Worm (Caenorhabditis elegans) whole organism, young adult: Measurements from ENCODE around the gene efn-4.

Experiments
- B0035.1 ChIP-seq: sonication (generic microtip); optimal IDR thresholded peaks from 2 replicates; lab custom pipeline; 2016; ENCODE audit warnings: missing genetic modification characterization, mild to moderate bottlenecking, missing compliant biosample characterization, missing genotype, missing genetic modification reagents
- C06A6.2 ChIP-seq: fragments of 200-800 bp; sonication (Bioruptor generic); conservative IDR thresholded peaks from 2 replicates; pipeline ENCODE4 v1.3.6; 2022; ENCODE audit warnings: missing genetic modification characterization, missing compliant biosample characterization
- D2030.7 ChIP-seq: fragments of 200-800 bp; sonication (Bioruptor generic); IDR thresholded peaks from 2 replicates; pipeline ENCODE4 v1.3.6; 2022; ENCODE audit warnings: missing genetic modification reagents, missing genetic modification characterization, missing compliant biosample characterization
- F10E7.11 ChIP-seq: sonication (generic microtip); optimal IDR thresholded peaks from 2 replicates; lab custom pipeline; 2017; ENCODE audit warnings: mild to moderate bottlenecking, missing genetic modification characterization, moderate library complexity, missing compliant biosample characterization
- F22D6.2 ChIP-seq: sonication (generic microtip); optimal IDR thresholded peaks from 2 replicates; lab custom pipeline; 2016; ENCODE audit warnings: mild to moderate bottlenecking, missing genetic modification characterization, missing compliant biosample characterization
- F49E8.2 ChIP-seq: sonication (generic microtip); optimal IDR thresholded peaks from 3 replicates; lab custom pipeline; 2017; ENCODE audit warnings: missing genetic modification characterization, mild to moderate bottlenecking, missing compliant biosample characterization, antibody characterized with exemption, moderate library complexity; ENCODE audit not compliant: insufficient read depth
- F55B11.4 ChIP-seq: sonication (generic microtip); optimal IDR thresholded peaks from 2 replicates; lab custom pipeline; 2016; ENCODE audit warnings: missing compliant biosample characterization, missing genetic modification characterization, borderline replicate concordance; ENCODE audit not compliant: insufficient read depth
- F57A8.1 ChIP-seq: fragments of 200-800 bp; sonication (Bioruptor generic); optimal IDR thresholded peaks from 2 replicates; lab custom pipeline; 2018; ENCODE audit warnings: mild to moderate bottlenecking, missing genetic modification characterization, moderate library complexity, missing compliant biosample characterization
- K11D2.4 ChIP-seq: fragments of 200-800 bp; sonication (Bioruptor generic); IDR thresholded peaks from 2 replicates; pipeline ENCODE4 v1.3.6; 2022; ENCODE audit warnings: missing genetic modification reagents, missing genetic modification characterization, missing compliant biosample characterization
- K12H6.12 ChIP-seq: fragments of 200-800 bp; sonication (Bioruptor generic); optimal IDR thresholded peaks from 2 replicates; lab custom pipeline; 2018; ENCODE audit warnings: mild to moderate bottlenecking, missing genetic modification characterization, missing compliant biosample characterization
- aptf-3 ChIP-seq: fragments of 200-800 bp; sonication (Bioruptor generic); IDR thresholded peaks from 2 replicates; pipeline ENCODE4 v1.3.6; 2022; ENCODE audit warnings: missing genetic modification characterization, missing compliant biosample characterization
- cebp-1 ChIP-seq, 2 experiments: fragments of 200-800 bp in 1 of 2; sonication (Bioruptor generic) in 1 of 2; sonication (generic microtip) in 1 of 2; IDR thresholded peaks in 1 of 2; optimal IDR thresholded peaks in 1 of 2; 2 replicates each; pipeline versions ENCODE4 v1.3.6 to Lab custom; 2017 to 2022; ENCODE audit warnings: missing compliant biosample characterization in 2 of 2, missing genetic modification characterization in 2 of 2, mild to moderate bottlenecking in 1 of 2, missing genetic modification reagents in 1 of 2, moderate library complexity in 1 of 2
- ceh-100 ChIP-seq: fragments of 200-800 bp; sonication (Bioruptor generic); IDR thresholded peaks from 2 replicates; pipeline ENCODE4 v1.3.6; 2022; ENCODE audit warnings: missing genetic modification reagents, missing genetic modification characterization, missing compliant biosample characterization
- ceh-79 ChIP-seq: sonication (generic microtip); optimal IDR thresholded peaks from 2 replicates; lab custom pipeline; 2017; ENCODE audit warnings: mild to moderate bottlenecking, missing genetic modification characterization, missing compliant biosample characterization
- ceh-91 ChIP-seq: fragments of 200-800 bp; sonication (Bioruptor generic); IDR thresholded peaks from 2 replicates; pipeline ENCODE4 v1.3.6; 2022; ENCODE audit warnings: missing genetic modification reagents, missing genetic modification characterization, missing compliant biosample characterization
- dpff-1 ChIP-seq: sonication (generic microtip); optimal IDR thresholded peaks from 2 replicates; lab custom pipeline; 2017; ENCODE audit warnings: mild to moderate bottlenecking, missing genetic modification characterization, missing compliant biosample characterization
- efl-1 ChIP-seq: fragments of 150-350 bp; optimal IDR thresholded peaks from 2 replicates; lab custom pipeline; 2014; ENCODE audit warnings: missing biosample characterization, missing genetic modification reagents, missing genetic modification characterization
- egrh-3 ChIP-seq: fragments of 200-800 bp; sonication (Bioruptor generic); IDR thresholded peaks from 2 replicates; pipeline ENCODE4 v1.3.6; 2022; ENCODE audit warnings: missing genetic modification reagents, missing genetic modification characterization, missing compliant biosample characterization
- him-1 ChIP-seq: sonication (generic microtip); optimal IDR thresholded peaks from 2 replicates; lab custom pipeline; 2016; ENCODE audit warnings: missing genotype, missing genetic modification reagents, missing genetic modification characterization, missing compliant biosample characterization
- lin-54 ChIP-seq: fragments of 200-800 bp; sonication (Bioruptor generic); optimal IDR thresholded peaks from 2 replicates; lab custom pipeline; 2018; ENCODE audit warnings: mild to moderate bottlenecking, missing genetic modification characterization, missing compliant biosample characterization
- madf-6 ChIP-seq: fragments of 200-800 bp; sonication (Bioruptor generic); IDR thresholded peaks from 2 replicates; pipeline ENCODE4 v1.3.6; 2022; ENCODE audit warnings: missing genetic modification reagents, missing genetic modification characterization, missing compliant biosample characterization
- mxl-1 ChIP-seq: sonication (generic microtip); optimal IDR thresholded peaks from 2 replicates; lab custom pipeline; 2016; ENCODE audit warnings: missing genetic modification characterization, missing compliant biosample characterization
- nfya-1 ChIP-seq: sonication (generic microtip); optimal IDR thresholded peaks from 2 replicates; lab custom pipeline; 2017; ENCODE audit warnings: antibody characterized with exemption, missing compliant biosample characterization, missing genetic modification characterization, borderline replicate concordance; ENCODE audit not compliant: insufficient read depth
- nfyb-1 ChIP-seq: fragments of 200-800 bp; sonication (Bioruptor generic); IDR thresholded peaks from 2 replicates; pipeline ENCODE4 v1.3.6; 2022; ENCODE audit warnings: missing genetic modification reagents, missing genetic modification characterization, missing compliant biosample characterization
- nhr-80 ChIP-seq: sonication (generic microtip); optimal IDR thresholded peaks from 2 replicates; lab custom pipeline; 2016; ENCODE audit warnings: missing genetic modification characterization, missing compliant biosample characterization
- rpc-1 ChIP-seq, 2 experiments: fragments of 150-350 bp in 1 of 2; sonication (generic microtip) in 1 of 2; optimal IDR thresholded peaks; 2 replicates each; lab custom pipeline; 2014 to 2018; ENCODE audit warnings: missing biosample characterization in 1 of 2, missing genetic modification characterization in 1 of 2, missing genetic modification reagents in 1 of 2, missing genotype in 1 of 2
- sdz-38 ChIP-seq: sonication (generic microtip); optimal IDR thresholded peaks from 2 replicates; lab custom pipeline; 2016; ENCODE audit warnings: missing genotype, missing genetic modification characterization, missing compliant biosample characterization
- sea-2 ChIP-seq: fragments of 200-800 bp; sonication (Bioruptor generic); IDR thresholded peaks from 2 replicates; pipeline ENCODE4 v1.3.6; 2022; ENCODE audit warnings: missing genetic modification characterization, missing compliant biosample characterization
- snpc-1.3 ChIP-seq: sonication (generic microtip); optimal IDR thresholded peaks from 2 replicates; lab custom pipeline; 2017; ENCODE audit warnings: missing genetic modification characterization, mild to moderate bottlenecking, missing compliant biosample characterization, antibody characterized with exemption, moderate library complexity, missing genotype, missing genetic modification reagents; ENCODE audit not compliant: insufficient read depth
- snpc-3.4 ChIP-seq: sonication (generic microtip); optimal IDR thresholded peaks from 2 replicates; lab custom pipeline; 2017; ENCODE audit warnings: missing genetic modification characterization, mild to moderate bottlenecking, missing compliant biosample characterization, antibody characterized with exemption, moderate library complexity, missing genotype, missing genetic modification reagents
- sptf-2 ChIP-seq: fragments of 200-800 bp; sonication (Bioruptor generic); optimal IDR thresholded peaks from 2 replicates; lab custom pipeline; 2018; ENCODE audit warnings: mild to moderate bottlenecking, missing genetic modification characterization, missing compliant biosample characterization
- tbp1 ChIP-seq: fragments of 200-800 bp; sonication (Bioruptor generic); optimal IDR thresholded peaks from 2 replicates; lab custom pipeline; 2018; ENCODE audit warnings: mild to moderate bottlenecking, missing genetic modification characterization, missing compliant biosample characterization
- tlf-1 ChIP-seq: fragments of 200-800 bp; sonication (Bioruptor generic); optimal IDR thresholded peaks from 2 replicates; lab custom pipeline; 2018; ENCODE audit warnings: mild to moderate bottlenecking, missing genetic modification characterization, missing compliant biosample characterization
- zfh-2 ChIP-seq: fragments of 200-800 bp; sonication (Bioruptor generic); conservative IDR thresholded peaks from 2 replicates; pipeline ENCODE4 v1.3.6; 2022; ENCODE audit warnings: missing genetic modification reagents, missing genetic modification characterization, missing compliant biosample characterization
- zim-3 ChIP-seq: sonication (generic microtip); optimal IDR thresholded peaks from 2 replicates; lab custom pipeline; 2017; ENCODE audit warnings: mild to moderate bottlenecking, missing genetic modification characterization, moderate library complexity, missing compliant biosample characterization
- ztf-22 ChIP-seq: fragments of 200-800 bp; sonication (Bioruptor generic); optimal IDR thresholded peaks from 2 replicates; lab custom pipeline; 2018; ENCODE audit warnings: mild to moderate bottlenecking, missing genetic modification characterization, moderate library complexity, missing compliant biosample characterization
- ztf-25 ChIP-seq: fragments of 200-800 bp; sonication (Bioruptor generic); IDR thresholded peaks from 2 replicates; pipeline ENCODE4 v1.3.6; 2022; ENCODE audit warnings: missing genetic modification reagents, missing genetic modification characterization, missing compliant biosample characterization

Gene efn-4

ce11 chrIV:554005-554404 lies 5.0 kb upstream of the efn-4 start:
- TF ChIP-seq tbp1 (GFP tag; lab: Kevin White, UChicago) (no peak), B0035.1 (tag; lab: Kevin White, UChicago) (no peak), ceh-100 (no peak), D2030.7 (GFP tag; lab: Robert Waterston, UW) (no peak), lin-54 (GFP tag; lab: Kevin White, UChicago) (no peak), dpff-1 (tag; lab: Kevin White, UChicago) (no peak), efl-1 (GFP tag; lab: Kevin White, UChicago) (no peak), madf-6 (GFP tag; lab: Robert Waterston, UW) (no peak), tlf-1 (no peak), sdz-38 (tag; lab: Kevin White, UChicago) (no peak)

- TF ChIP-seq F10E7.11 (tag; lab: Kevin White, UChicago) (no peak), snpc-1.3 (tag; lab: Kevin White, UChicago) (no peak), sptf-2 (GFP tag; lab: Kevin White, UChicago) (no peak), nhr-80 (no peak)
Measured at ce11 chrIV:560314-560713, 1.3 kb downstream of the efn-4 start.

DNA sequence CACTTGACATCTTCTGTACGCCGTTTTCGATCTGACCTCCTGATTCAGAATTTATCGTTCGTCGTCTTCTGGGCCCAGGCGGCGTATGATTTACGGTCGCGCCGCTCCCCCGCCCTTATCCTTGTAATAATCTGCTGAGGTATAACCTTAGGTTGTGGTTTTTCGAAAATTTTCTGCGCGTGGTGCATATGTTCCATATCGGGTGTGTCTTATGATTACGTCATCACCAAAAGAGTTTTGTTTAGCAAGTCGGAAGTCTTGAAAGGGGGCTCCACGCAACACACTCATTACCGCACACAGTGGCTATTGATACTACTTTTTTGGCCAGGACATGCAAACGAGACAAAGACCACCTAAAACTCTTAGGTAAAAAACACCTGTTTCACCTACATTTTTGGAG lies 1.7 kb downstream of the efn-4 start:
- TF ChIP-seq zim-3 (tag; lab: Kevin White, UChicago) (no peak), zfh-2 (GFP tag; lab: Robert Waterston, UW) (no peak), F55B11.4 (tag; lab: Kevin White, UChicago) (no peak), ceh-91 (GFP tag; lab: Robert Waterston, UW) (no peak), F22D6.2 (tag; lab: Kevin White, UChicago) (no peak), K11D2.4 (GFP tag; lab: Robert Waterston, UW) (no peak), him-1 (tag; lab: Kevin White, UChicago) (no peak), rpc-1 (optimal IDR thresholded peaks at IDR 0.05; lab: Kevin White, UChicago) (no peak), rpc-1 (tag; optimal IDR thresholded peaks at IDR 0.05; lab: Kevin White, UChicago) (no peak), sea-2 (GFP tag; lab: Robert Waterston, UW) (no peak), mxl-1 (no peak), snpc-3.4 (tag; lab: Kevin White, UChicago) (no peak), nfyb-1 (GFP tag; lab: Robert Waterston, UW) (no peak), K12H6.12 (tag; lab: Kevin White, UChicago) (no peak), C06A6.2 (GFP tag; lab: Robert Waterston, UW) (no peak), ceh-79 (tag; lab: Kevin White, UChicago) (no peak), F57A8.1 (GFP tag; lab: Kevin White, UChicago) (no peak), cebp-1 (GFP tag; IDR thresholded peaks at IDR 0.05; lab: Robert Waterston, UW) (no peak), cebp-1 (tag; optimal IDR thresholded peaks at IDR 0.05; lab: Kevin White, UChicago) (no peak), ztf-22 (no peak)
- TF ChIP-seq, all 124 proteins: peak for 0

DNA sequence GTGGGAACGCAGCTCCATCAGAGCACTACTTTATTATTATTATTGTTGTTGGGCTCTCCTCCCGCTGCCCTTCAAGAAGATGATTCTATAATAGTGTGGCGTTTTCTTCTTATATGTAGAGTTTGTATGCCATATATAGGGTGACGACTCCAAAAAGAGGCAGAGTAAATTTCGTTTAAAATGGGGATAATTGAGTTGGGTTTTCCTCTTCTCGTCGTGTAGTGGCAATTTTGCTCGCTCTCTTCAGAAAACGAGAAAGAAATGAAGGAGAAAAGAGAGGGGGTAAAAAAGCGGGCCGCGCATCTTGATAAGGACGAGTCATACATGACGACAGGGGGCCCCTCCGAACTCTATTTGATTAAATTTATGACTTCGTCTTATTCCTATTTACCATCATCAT lies 4.4 kb downstream of the efn-4 start:
- TF ChIP-seq egrh-3 (GFP tag; lab: Robert Waterston, UW) = no peak
- no peak for TF ChIP-seq K11D2.4 (GFP tag; lab: Robert Waterston, UW)
- no peak for TF ChIP-seq snpc-3.4 (tag; lab: Kevin White, UChicago)
- TF ChIP-seq ztf-25 (GFP tag; lab: Robert Waterston, UW) = no peak
- no peak for TF ChIP-seq nfya-1 (tag; lab: Kevin White, UChicago)
- TF ChIP-seq aptf-3 (GFP tag; lab: Robert Waterston, UW) = no peak
- TF ChIP-seq F49E8.2 = no peak
- no peak for TF ChIP-seq F55B11.4 (tag; lab: Kevin White, UChicago)
